Fruit fly (Drosophila melanogaster): Measurements from ENCODE around the gene CG3942.

CG3942 gene

DNA sequence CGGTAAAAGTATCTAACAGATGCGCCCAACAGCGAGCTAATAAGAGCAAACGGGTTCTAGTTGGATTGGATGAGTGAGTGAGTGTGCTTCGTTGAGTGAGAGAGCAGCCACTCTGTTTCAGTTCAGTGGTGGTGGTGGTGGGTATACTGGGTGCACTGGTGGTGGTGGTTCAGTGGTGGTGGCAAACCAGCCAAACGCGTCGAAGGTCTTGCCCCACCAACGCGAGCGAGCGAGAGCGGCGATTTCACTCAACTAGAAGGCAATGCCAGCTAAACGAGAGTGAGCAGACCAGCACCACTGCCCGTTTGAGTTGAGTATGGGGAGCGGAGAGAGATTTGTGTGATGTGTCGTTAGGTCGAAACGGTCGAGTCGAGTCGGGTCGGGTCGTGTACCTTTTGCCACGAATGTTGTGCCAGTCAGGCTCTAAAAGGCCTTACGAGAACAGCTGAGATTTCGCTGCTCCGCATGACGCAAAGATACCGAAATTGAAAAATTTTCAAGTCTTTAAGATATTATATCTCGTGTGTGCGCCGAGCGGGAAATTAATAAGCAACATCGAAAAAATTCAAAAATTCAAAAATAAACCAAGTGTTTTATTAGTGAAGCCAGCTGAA, 26.8 kb downstream of the CG3942 start (continued):
- TF ChIP-seq CG42726 (GFP tag; IDR thresholded peaks at IDR 0.05; ENCODE audit: partially characterized antibody): peak; percentile 76
- TF ChIP-seq zen2 (GFP tag; IDR thresholded peaks at IDR 0.05; ENCODE audit: partially characterized antibody): peak; percentile 46; the same call in 1 of the 3 replicates
- TF ChIP-seq CG10565 (GFP tag; optimal IDR thresholded peaks at IDR 0.05): no peak
- TF ChIP-seq CG14860 (GFP tag; IDR thresholded peaks at IDR 0.05; ENCODE audit: partially characterized antibody): 0 out of 3 replicates have a peak, but pooled peaks have one; percentile 50
- TF ChIP-seq CG1792 (GFP tag; optimal IDR thresholded peaks at IDR 0.05): no peak
- TF ChIP-seq Antp (GFP tag; optimal IDR thresholded peaks at IDR 0.05): no peak
- no peak for TF ChIP-seq CG18476 (GFP tag; optimal IDR thresholded peaks at IDR 0.05)
- no peak for TF ChIP-seq CG9215 (GFP tag; IDR thresholded peaks at IDR 0.05)
- TF ChIP-seq stwl (tag; optimal IDR thresholded peaks at IDR 0.05): no peak
- TF ChIP-seq vvl (GFP tag; IDR thresholded peaks at IDR 0.05): peak; percentile 70
- no peak for TF ChIP-seq CG8281 (tag; optimal IDR thresholded peaks at IDR 0.05)
- no peak for TF ChIP-seq repo (GFP tag; optimal IDR thresholded peaks at IDR 0.05)
- TF ChIP-seq knrl (GFP tag; IDR thresholded peaks at IDR 0.05; ENCODE audit: partially characterized antibody): peak; percentile 44; the same call in 2 of the 3 replicates
- TF ChIP-seq CG8765 (GFP tag; IDR thresholded peaks at IDR 0.05): no peak
- no peak for TF ChIP-seq CG3847 (GFP tag; IDR thresholded peaks at IDR 0.05)
- no peak for TF ChIP-seq CG7372 (GFP tag; IDR thresholded peaks at IDR 0.05)
- TF ChIP-seq da (GFP tag; optimal IDR thresholded peaks at IDR 0.05): no peak
- peak; percentile 12 for TF ChIP-seq CoRest (tag; optimal IDR thresholded peaks at IDR 0.05)
- no peak for TF ChIP-seq CHES-1-like (GFP tag; optimal IDR thresholded peaks at IDR 0.05)
- TF ChIP-seq CG1647 (GFP tag; optimal IDR thresholded peaks at IDR 0.05): no peak
- TF ChIP-seq chn (GFP tag; optimal IDR thresholded peaks at IDR 0.05): no peak
- TF ChIP-seq CG14710 (tag; optimal IDR thresholded peaks at IDR 0.05): no peak
- no peak for TF ChIP-seq CG34422 (GFP tag; IDR thresholded peaks at IDR 0.05)
- peak; percentile 65; the same call in 2 of the 3 replicates for TF ChIP-seq HLH4C (GFP tag; IDR thresholded peaks at IDR 0.05; ENCODE audit: partially characterized antibody)
- no peak for TF ChIP-seq CG9437 (GFP tag; optimal IDR thresholded peaks at IDR 0.05)
- no peak for TF ChIP-seq ara (GFP tag; IDR thresholded peaks at IDR 0.05)
- peak in 1 of 2 experiments; percentile 98 for TF ChIP-seq Hr78 (GFP tag; optimal IDR thresholded peaks at IDR 0.05)
- TF ChIP-seq Camta (GFP tag; optimal IDR thresholded peaks at IDR 0.05): no peak
- no peak for TF ChIP-seq org-1 (GFP tag; optimal IDR thresholded peaks at IDR 0.05)
- TF ChIP-seq CG30020 (tag; optimal IDR thresholded peaks at IDR 0.05): no peak
- TF ChIP-seq CG6765 (GFP tag; optimal IDR thresholded peaks at IDR 0.05): no peak
- TF ChIP-seq jumu (GFP tag; optimal IDR thresholded peaks at IDR 0.05): no peak
- TF ChIP-seq Mes4 (GFP tag; optimal IDR thresholded peaks at IDR 0.05): no peak
- TF ChIP-seq odd (GFP tag; optimal IDR thresholded peaks at IDR 0.05): no peak
- TF ChIP-seq CG34376 (GFP tag; optimal IDR thresholded peaks at IDR 0.05): peak; percentile 22
- no peak for TF ChIP-seq CG17829 (tag; optimal IDR thresholded peaks at IDR 0.05)
- no peak for TF ChIP-seq Oaz (GFP tag; IDR thresholded peaks at IDR 0.05)
- TF ChIP-seq esg (GFP tag; conservative IDR thresholded peaks at IDR 0.05): no peak
- peak; percentile 96 for TF ChIP-seq CG8478 (optimal IDR thresholded peaks at IDR 0.05)
- peak; percentile 80 to 96 for TF ChIP-seq insv (GFP tag; optimal IDR thresholded peaks at IDR 0.05)
- no peak for TF ChIP-seq CG4328 (GFP tag; optimal IDR thresholded peaks at IDR 0.05)
- TF ChIP-seq CG16863 (GFP tag; optimal IDR thresholded peaks at IDR 0.05): no peak
- no peak for TF ChIP-seq CG8290 (GFP tag; optimal IDR thresholded peaks at IDR 0.05)
- no peak for TF ChIP-seq CG8290 (tag; optimal IDR thresholded peaks at IDR 0.05)
- peak; percentile 59 for TF ChIP-seq sens (GFP tag)
- TF ChIP-seq salm (tag; optimal IDR thresholded peaks at IDR 0.05): no peak
- TF ChIP-seq kay (GFP tag; optimal IDR thresholded peaks at IDR 0.05): no peak
- no peak for TF ChIP-seq Neu2 (GFP tag; optimal IDR thresholded peaks at IDR 0.05; ENCODE audit: borderline replicate concordance)
- TF ChIP-seq CG16813 (GFP tag; IDR thresholded peaks at IDR 0.05; ENCODE audit: partially characterized antibody): peak; percentile 55; the same call in 1 of the 3 replicates
- TF ChIP-seq eve (GFP tag; optimal IDR thresholded peaks at IDR 0.05): no peak
- no peak for TF ChIP-seq CG3281 (GFP tag; optimal IDR thresholded peaks at IDR 0.05)

Data from whole organism, embryonic.